Worm (Caenorhabditis elegans): ENCODE data around the gene F39H12.3.

DNA sequence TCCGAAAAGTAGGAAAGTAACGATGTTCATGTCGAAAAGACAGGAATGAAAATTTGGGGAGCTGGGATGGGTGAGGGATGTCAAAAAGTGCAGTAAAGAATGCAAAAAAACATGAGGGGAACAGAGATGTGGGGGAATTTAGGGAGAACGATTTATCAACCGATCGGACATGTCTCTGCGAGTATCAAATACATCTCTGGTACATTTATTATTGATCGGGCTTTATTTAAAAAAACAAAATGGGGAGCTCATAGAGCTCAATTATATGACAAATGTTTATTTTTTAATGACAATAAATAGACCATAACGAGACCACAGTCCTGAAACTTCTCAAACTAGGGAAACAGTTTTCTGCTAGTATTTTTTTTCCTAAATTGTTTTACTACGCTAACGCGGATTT, 30.6 kb downstream of the F39H12.3 start, which contains the start of gene F25E2.2:
- no peak for TF ChIP-seq zag-1 (tag; optimal IDR thresholded peaks at IDR 0.05)
- TF ChIP-seq unc-130 (tag; optimal IDR thresholded peaks at IDR 0.05), result no peak
- no peak for TF ChIP-seq fkh-4 (tag; optimal IDR thresholded peaks at IDR 0.05; ENCODE audit: borderline replicate concordance)
- TF ChIP-seq mdl-1 (tag; optimal IDR thresholded peaks at IDR 0.05), result no peak
- no peak for TF ChIP-seq ceh-63 (GFP tag; optimal IDR thresholded peaks at IDR 0.05)
- TF ChIP-seq ama-1 (optimal IDR thresholded peaks at IDR 0.05), result no peak
- TF ChIP-seq nhr-11 (tag; optimal IDR thresholded peaks at IDR 0.05), result no peak
- no peak for TF ChIP-seq aly-2 (tag; optimal IDR thresholded peaks at IDR 0.05)
- no peak for TF ChIP-seq jun-1 (tag; optimal IDR thresholded peaks at IDR 0.05)
